Fruit fly (Drosophila melanogaster) whole organism, prepupa: ENCODE data around the gene CG5676.

Experiments
- Blimp-1 ChIP-seq: fragments of 200-800 bp; sonication (Bioruptor generic); optimal IDR thresholded peaks from 3 replicates; lab custom pipeline; 2017; ENCODE audit warnings: missing biosample characterization, missing genetic modification characterization, mild to moderate bottlenecking, moderate library complexity, missing genetic modification reagents
- CG10669 ChIP-seq: fragments of 200-800 bp; sonication (Bioruptor generic); optimal IDR thresholded peaks from 3 replicates; lab custom pipeline; 2018; ENCODE audit warnings: missing biosample characterization, mild to moderate bottlenecking, missing genetic modification characterization, moderate library complexity
- CG11902 ChIP-seq: fragments of 200-800 bp; sonication (Bioruptor generic); optimal IDR thresholded peaks from 3 replicates; lab custom pipeline; 2016; ENCODE audit warnings: missing biosample characterization, missing genetic modification characterization
- CG1621 ChIP-seq: fragments of 200-800 bp; sonication (Bioruptor generic); optimal IDR thresholded peaks from 3 replicates; lab custom pipeline; 2018; ENCODE audit warnings: missing biosample characterization, mild to moderate bottlenecking, missing genetic modification characterization
- CG6163 ChIP-seq: fragments of 200-800 bp; sonication (Bioruptor generic); IDR thresholded peaks from 3 replicates; pipeline ENCODE4 v1.3.6; 2022; ENCODE audit warnings: missing biosample characterization, missing genetic modification characterization
- CG6276 ChIP-seq: fragments of 200-800 bp; sonication (Bioruptor generic); optimal IDR thresholded peaks from 2 replicates; lab custom pipeline; 2017; ENCODE audit warnings: missing biosample characterization, mild to moderate bottlenecking, missing genetic modification characterization
- CG6854 ChIP-seq: fragments of 200-800 bp; sonication (Bioruptor generic); optimal IDR thresholded peaks from 2 replicates; lab custom pipeline; 2017; ENCODE audit warnings: missing biosample characterization, mild to moderate bottlenecking, missing genetic modification characterization
- CG8119 ChIP-seq: fragments of 200-800 bp; sonication (Bioruptor generic); IDR thresholded peaks from 3 replicates; pipeline ENCODE4 v1.3.6; 2022; ENCODE audit warnings: missing biosample characterization, missing genetic modification characterization
- Hr39 ChIP-seq: fragments of 200-800 bp; sonication (Bioruptor generic); optimal IDR thresholded peaks from 2 replicates; lab custom pipeline; 2016; ENCODE audit warnings: missing biosample characterization, missing genetic modification characterization
- Sox14 ChIP-seq: fragments of 200-800 bp; sonication (Bioruptor generic); optimal IDR thresholded peaks from 3 replicates; lab custom pipeline; 2016; ENCODE audit warnings: missing biosample characterization, missing genetic modification characterization
- Sox15 ChIP-seq: fragments of 200-800 bp; sonication (Bioruptor generic); optimal IDR thresholded peaks from 3 replicates; lab custom pipeline; 2016; ENCODE audit warnings: missing biosample characterization, missing genetic modification characterization
- cyc ChIP-seq: fragments of 200-800 bp; sonication (Bioruptor generic); optimal IDR thresholded peaks from 3 replicates; lab custom pipeline; 2016; ENCODE audit warnings: missing biosample characterization, missing genetic modification characterization
- eg ChIP-seq: fragments of 200-800 bp; sonication (Bioruptor generic); IDR thresholded peaks from 3 replicates; pipeline ENCODE4 v1.3.6; 2022; ENCODE audit warnings: missing biosample characterization, missing genetic modification characterization

- TF ChIP-seq CG6276 (GFP tag; lab: Kevin White, UChicago) (no peak), Sox14 (no peak), CG1621 (tag; lab: Kevin White, UChicago) (no peak), cyc (no peak), CG10669 (no peak), CG11902 (GFP tag; lab: Kevin White, UChicago) (no peak), Hr39 (GFP tag; lab: Kevin White, UChicago) (no peak), Blimp-1 (GFP tag; lab: Kevin White, UChicago) (no peak), CG8119 (GFP tag; lab: Robert Waterston, UW) (no peak), CG6163 (GFP tag; lab: Robert Waterston, UW) (no peak), Sox15 (GFP tag; lab: Kevin White, UChicago) (no peak), CG6854 (no peak), eg (GFP tag; lab: Robert Waterston, UW) (no peak)
These were observed 39.3 kb upstream of the CG5676 start, which contains the start of gene Hand for dm6 chr2L:10294798-10295669.
